Worm (Caenorhabditis elegans): ENCODE measurements around the gene srbc-34.

ce11 chrV:20158223-20158622 is 47.9 kb upstream of the srbc-34 start, which contains the start of gene F19B2.6:
- TF ChIP-seq nhr-25 (tag; optimal IDR thresholded peaks at IDR 0.05; ENCODE audit: borderline replicate concordance, insufficient read depth) (no peak), zag-1 (tag; optimal IDR thresholded peaks at IDR 0.05) (no peak), mxl-2 (GFP tag; conservative IDR thresholded peaks at IDR 0.05) (no peak), daf-19 (GFP tag; conservative IDR thresholded peaks at IDR 0.05) (no peak), lin-15B (tag; optimal IDR thresholded peaks at IDR 0.05) (no peak), nhr-76 (tag; optimal IDR thresholded peaks at IDR 0.05) (no peak), nhr-11 (tag; optimal IDR thresholded peaks at IDR 0.05) (no peak), F49E8.2 (tag; optimal IDR thresholded peaks at IDR 0.05; ENCODE audit: borderline replicate concordance) (no peak), nhr-102 (tag; optimal IDR thresholded peaks at IDR 0.05) (no peak), unc-39 (tag; optimal IDR thresholded peaks at IDR 0.05) (no peak), attf-4 (tag; optimal IDR thresholded peaks at IDR 0.05) (no peak), ceh-82 (tag; optimal IDR thresholded peaks at IDR 0.05) (no peak)
